Worm (Caenorhabditis elegans): ENCODE results near the gene F44F4.3.

ce11 chrII:10860840-10861239 lies 24.9 kb downstream of the F44F4.3 start, which contains the start of gene M106.3:
- TF ChIP-seq ceh-13 (GFP tag; optimal IDR thresholded peaks at IDR 0.05) = no peak
- no peak for TF ChIP-seq ama-1 (optimal IDR thresholded peaks at IDR 0.05)
- no peak for TF ChIP-seq ets-7 (tag; optimal IDR thresholded peaks at IDR 0.05)
- no peak for TF ChIP-seq hnd-1 (tag; optimal IDR thresholded peaks at IDR 0.05)
- no peak for TF ChIP-seq tbx-11 (GFP tag; IDR thresholded peaks at IDR 0.05)
- no peak for TF ChIP-seq flt-1 (GFP tag; IDR thresholded peaks at IDR 0.05)
- no peak for TF ChIP-seq ceh-36 (tag; optimal IDR thresholded peaks at IDR 0.05)
- TF ChIP-seq tbx-37 (GFP tag; conservative IDR thresholded peaks at IDR 0.05) = no peak
- TF ChIP-seq B0310.2 (tag; optimal IDR thresholded peaks at IDR 0.05) = no peak
- no peak for TF ChIP-seq scrt-1 (GFP tag; IDR thresholded peaks at IDR 0.05)
- no peak for TF ChIP-seq tra-4 (tag; optimal IDR thresholded peaks at IDR 0.05)
- TF ChIP-seq sea-1 (GFP tag; conservative IDR thresholded peaks at IDR 0.05) = no peak
- no peak for TF ChIP-seq F13C5.2 (tag; optimal IDR thresholded peaks at IDR 0.05)
- TF ChIP-seq aly-1 (tag; optimal IDR thresholded peaks at IDR 0.05) = no peak

Measured in whole organism, early embryonic.